Fruit fly (Drosophila melanogaster) whole organism, embryonic: Measurements from ENCODE around the gene blot.

Source experiments
- CG10147 ChIP-seq: fragments of 200-800 bp; sonication (Bioruptor generic); optimal IDR thresholded peaks from 2 replicates; lab custom pipeline; 2019; ENCODE audit warnings: missing biosample characterization, mild to moderate bottlenecking, missing genetic modification characterization, moderate library complexity
- CG11504 ChIP-seq: fragments of 200-800 bp; sonication (Bioruptor generic); optimal IDR thresholded peaks from 3 replicates; lab custom pipeline; 2019; ENCODE audit warnings: missing biosample characterization, mild to moderate bottlenecking, missing genetic modification characterization, moderate library complexity
- CG1233 ChIP-seq: fragments of 200-800 bp; sonication (Bioruptor generic); optimal IDR thresholded peaks from 4 replicates; lab custom pipeline; 2018; ENCODE audit warnings: missing biosample characterization, mild to moderate bottlenecking, missing genetic modification characterization
- CG12391 ChIP-seq: fragments of 200-800 bp; sonication (Bioruptor generic); optimal IDR thresholded peaks from 3 replicates; lab custom pipeline; 2018; ENCODE audit warnings: missing biosample characterization, mild to moderate bottlenecking, missing genetic modification characterization, moderate library complexity
- CG12744 ChIP-seq: fragments of 200-800 bp; sonication (Bioruptor generic); optimal IDR thresholded peaks from 2 replicates; lab custom pipeline; 2016; ENCODE audit warnings: missing biosample characterization, missing genetic modification characterization
- CG16863 ChIP-seq: fragments of 200-800 bp; sonication (Bioruptor generic); optimal IDR thresholded peaks from 3 replicates; lab custom pipeline; 2016; ENCODE audit warnings: missing biosample characterization, missing genetic modification characterization
- CG17359 ChIP-seq: fragments of 200-800 bp; sonication (Bioruptor generic); optimal IDR thresholded peaks from 3 replicates; lab custom pipeline; 2018; ENCODE audit warnings: missing biosample characterization, mild to moderate bottlenecking, missing genetic modification characterization, moderate library complexity
- CG17361 ChIP-seq: fragments of 200-800 bp; sonication (Bioruptor generic); IDR thresholded peaks from 3 replicates; pipeline ENCODE4 v1.3.6; 2022; ENCODE audit warnings: missing biosample characterization, missing genetic modification characterization
- CG17829 ChIP-seq: fragments of 200-800 bp; optimal IDR thresholded peaks from 2 replicates; lab custom pipeline; 2019; ENCODE audit warnings: missing biosample characterization, mild to moderate bottlenecking, missing genetic modification characterization, moderate library complexity
- CG18599 ChIP-seq: fragments of 200-800 bp; sonication (Bioruptor generic); optimal IDR thresholded peaks from 3 replicates; lab custom pipeline; 2017; ENCODE audit warnings: missing biosample characterization, missing genetic modification characterization, mild to moderate bottlenecking, moderate library complexity, missing genetic modification reagents
- CG2116 ChIP-seq: fragments of 200-800 bp; sonication (Bioruptor generic); optimal IDR thresholded peaks from 3 replicates; lab custom pipeline; 2018; ENCODE audit warnings: missing biosample characterization, mild to moderate bottlenecking, missing genetic modification characterization
- CG32767 ChIP-seq: fragments of 200-800 bp; sonication (Bioruptor generic); IDR thresholded peaks from 2 replicates; pipeline ENCODE4 v1.3.6; 2022; ENCODE audit warnings: missing biosample characterization, missing genetic modification characterization
- CG6254 ChIP-seq: fragments of 200-800 bp; sonication (Bioruptor generic); optimal IDR thresholded peaks from 3 replicates; lab custom pipeline; 2017; ENCODE audit warnings: mild to moderate bottlenecking, missing biosample characterization, missing genetic modification reagents, missing genetic modification characterization
- CG6689 ChIP-seq: fragments of 200-800 bp; sonication (Bioruptor generic); IDR thresholded peaks from 2 replicates; pipeline ENCODE4 v1.3.6; 2022; ENCODE audit warnings: missing biosample characterization, missing genetic modification characterization
- CG6854 ChIP-seq: fragments of 200-800 bp; sonication (Bioruptor generic); optimal IDR thresholded peaks from 3 replicates; lab custom pipeline; 2017; ENCODE audit warnings: missing biosample characterization, mild to moderate bottlenecking, missing genetic modification characterization
- CG7556 ChIP-seq: fragments of 200-800 bp; sonication (Bioruptor generic); optimal IDR thresholded peaks from 2 replicates; lab custom pipeline; 2017; ENCODE audit warnings: missing biosample characterization, mild to moderate bottlenecking, missing genetic modification characterization
- CG8924 ChIP-seq: fragments of 200-800 bp; optimal IDR thresholded peaks from 3 replicates; lab custom pipeline; 2019; ENCODE audit warnings: missing biosample characterization, mild to moderate bottlenecking, missing genetic modification characterization, moderate library complexity
- CG9727 ChIP-seq: fragments of 200-800 bp; sonication (Bioruptor generic); optimal IDR thresholded peaks from 3 replicates; lab custom pipeline; 2017; ENCODE audit warnings: missing biosample characterization, mild to moderate bottlenecking, missing genetic modification characterization
- E2f2 ChIP-seq: fragments of 200-800 bp; sonication (Bioruptor generic); IDR thresholded peaks from 2 replicates; pipeline ENCODE4 v1.3.6; 2022; ENCODE audit warnings: missing biosample characterization, missing genetic modification characterization
- Fer1 ChIP-seq: fragments of 200-800 bp; sonication (Bioruptor generic); optimal IDR thresholded peaks from 2 replicates; lab custom pipeline; 2017; ENCODE audit warnings: missing biosample characterization, mild to moderate bottlenecking, missing genetic modification characterization
- H2.0 ChIP-seq: fragments of 200-800 bp; sonication (Bioruptor generic); IDR thresholded peaks from 2 replicates; pipeline ENCODE4 v1.3.6; 2022; ENCODE audit warnings: missing biosample characterization, missing genetic modification characterization
- HHEX ChIP-seq: fragments of 200-800 bp; sonication (Bioruptor generic); optimal IDR thresholded peaks from 3 replicates; lab custom pipeline; 2017; ENCODE audit warnings: missing biosample characterization, mild to moderate bottlenecking, missing genetic modification characterization, missing genetic modification reagents
- Hr51 ChIP-seq, 2 experiments: fragments of 200-800 bp; sonication (Bioruptor generic); optimal IDR thresholded peaks; 2 replicates in 1 of 2; 3 replicates in 1 of 2; lab custom pipeline; 2016 to 2018; ENCODE audit warnings: missing biosample characterization in 2 of 2, missing genetic modification characterization in 2 of 2, mild to moderate bottlenecking in 1 of 2, moderate library complexity in 1 of 2
- MESR4 ChIP-seq: fragments of 200-800 bp; sonication (Bioruptor generic); optimal IDR thresholded peaks from 2 replicates; lab custom pipeline; 2018; ENCODE audit warnings: missing biosample characterization, mild to moderate bottlenecking, missing genetic modification characterization, moderate library complexity
- Myb ChIP-seq: fragments of 200-800 bp; sonication (Bioruptor generic); optimal IDR thresholded peaks from 2 replicates; lab custom pipeline; 2016; ENCODE audit warnings: missing biosample characterization, missing genetic modification characterization
- NK7.1 ChIP-seq: fragments of 200-800 bp; sonication (Bioruptor generic); optimal IDR thresholded peaks from 3 replicates; lab custom pipeline; 2016; ENCODE audit warnings: missing biosample characterization, missing genetic modification characterization
- Oli ChIP-seq: fragments of 200-800 bp; sonication (Bioruptor generic); optimal IDR thresholded peaks from 2 replicates; lab custom pipeline; 2018; ENCODE audit warnings: missing biosample characterization, mild to moderate bottlenecking, missing genetic modification characterization, moderate library complexity
- Ssrp ChIP-seq: fragments of 200-800 bp; sonication (Bioruptor generic); optimal IDR thresholded peaks from 2 replicates; lab custom pipeline; 2018; ENCODE audit warnings: missing biosample characterization, mild to moderate bottlenecking, missing genetic modification characterization, moderate library complexity
- Xrp1 ChIP-seq: fragments of 200-800 bp; sonication (Bioruptor generic); IDR thresholded peaks from 2 replicates; pipeline ENCODE4 v1.3.6; 2022; ENCODE audit warnings: missing biosample characterization, missing genetic modification characterization
- YL-1 ChIP-seq: fragments of 200-800 bp; sonication (Bioruptor generic); optimal IDR thresholded peaks from 3 replicates; lab custom pipeline; 2017; ENCODE audit warnings: missing biosample characterization, mild to moderate bottlenecking, missing genetic modification characterization
- cad ChIP-seq: fragments of >200 bp; optimal IDR thresholded peaks from 2 replicates; lab custom pipeline; 2017; ENCODE audit warnings: missing biosample characterization, missing genetic modification characterization
- ci ChIP-seq: fragments of 200-800 bp; sonication (Bioruptor generic); IDR thresholded peaks from 3 replicates; pipeline ENCODE4 v1.3.6; 2022; ENCODE audit warnings: missing biosample characterization, missing genetic modification characterization
- dmrt99B ChIP-seq: fragments of 200-800 bp; sonication (Bioruptor generic); optimal IDR thresholded peaks from 2 replicates; lab custom pipeline; 2018; ENCODE audit warnings: missing biosample characterization, mild to moderate bottlenecking, missing genetic modification characterization, moderate library complexity
- esg ChIP-seq: fragments of 200-800 bp; sonication (Bioruptor generic); conservative IDR thresholded peaks from 2 replicates; pipeline ENCODE4 v1.3.6; 2022; ENCODE audit warnings: missing biosample characterization, missing genetic modification characterization
- fd96Cb ChIP-seq: fragments of 200-800 bp; sonication (Bioruptor generic); optimal IDR thresholded peaks from 2 replicates; lab custom pipeline; 2018; ENCODE audit warnings: missing biosample characterization, mild to moderate bottlenecking, missing genetic modification characterization, moderate library complexity
- gem ChIP-seq: fragments of 200-800 bp; sonication (Bioruptor generic); optimal IDR thresholded peaks from 2 replicates; lab custom pipeline; 2019; ENCODE audit warnings: missing biosample characterization, mild to moderate bottlenecking, missing genetic modification characterization, moderate library complexity
- gsb ChIP-seq: fragments of 200-800 bp; sonication (Bioruptor generic); IDR thresholded peaks from 2 replicates; pipeline ENCODE4 v1.3.6; 2022; ENCODE audit warnings: missing biosample characterization, missing genetic modification characterization
- lola ChIP-seq, 3 experiments: fragments of >200 bp in 2 of 3; fragments of 200-800 bp in 1 of 3; sonication (Bioruptor generic) in 1 of 3; optimal IDR thresholded peaks; 2 replicates each; lab custom pipeline; 2017 to 2019; ENCODE audit warnings: missing biosample characterization in 3 of 3, missing genetic modification characterization in 3 of 3, mild to moderate bottlenecking in 1 of 3, moderate library complexity in 1 of 3
- lov ChIP-seq, 2 experiments: fragments of 200-800 bp in 1 of 2; fragments of >200 bp in 1 of 2; sonication (Bioruptor generic) in 1 of 2; IDR thresholded peaks in 1 of 2; optimal IDR thresholded peaks in 1 of 2; 2 replicates in 1 of 2; 3 replicates in 1 of 2; pipeline versions ENCODE4 v1.3.6 to Lab custom; 2017 to 2022; ENCODE audit warnings: missing biosample characterization in 1 of 2, missing genetic modification characterization in 1 of 2
- peb ChIP-seq: fragments of 200-800 bp; sonication (Bioruptor generic); IDR thresholded peaks from 2 replicates; pipeline ENCODE4 v1.3.6; 2022; ENCODE audit warnings: missing biosample characterization, missing genetic modification characterization
- pfk ChIP-seq: fragments of 200-800 bp; sonication (Bioruptor generic); optimal IDR thresholded peaks from 2 replicates; lab custom pipeline; 2018; ENCODE audit warnings: missing biosample characterization, mild to moderate bottlenecking, missing genetic modification characterization, moderate library complexity
- row ChIP-seq: fragments of 200-800 bp; sonication (Bioruptor generic); IDR thresholded peaks from 3 replicates; pipeline ENCODE4 v1.3.6; 2022; ENCODE audit warnings: missing biosample characterization, missing genetic modification characterization
- so ChIP-seq: fragments of 200-800 bp; sonication (Bioruptor generic); IDR thresholded peaks from 3 replicates; pipeline ENCODE4 v1.3.6; 2022; ENCODE audit warnings: missing biosample characterization, missing genetic modification characterization
- tgo ChIP-seq: fragments of 200-800 bp; sonication (Bioruptor generic); IDR thresholded peaks from 3 replicates; pipeline ENCODE4 v1.3.6; 2022; ENCODE audit warnings: missing biosample characterization, missing genetic modification characterization
- tio ChIP-seq: fragments of 200-800 bp; sonication (Bioruptor generic); optimal IDR thresholded peaks from 2 replicates; lab custom pipeline; 2017; ENCODE audit warnings: missing biosample characterization, missing genetic modification characterization, inconsistent platforms
- trem ChIP-seq: fragments of 200-800 bp; optimal IDR thresholded peaks from 3 replicates; lab custom pipeline; 2019; ENCODE audit warnings: missing biosample characterization, mild to moderate bottlenecking, missing genetic modification characterization, moderate library complexity
- vnd ChIP-seq: fragments of 200-800 bp; sonication (Bioruptor generic); IDR thresholded peaks from 3 replicates; pipeline ENCODE4 v1.3.6; 2022; ENCODE audit warnings: missing biosample characterization, missing genetic modification characterization; ENCODE audit not compliant: partially characterized antibody
- vvl ChIP-seq: fragments of 200-800 bp; sonication (Bioruptor generic); IDR thresholded peaks from 2 replicates; pipeline ENCODE4 v1.3.6; 2022; ENCODE audit warnings: missing biosample characterization, missing genetic modification characterization

blot gene

dm6 chr3L:17457695-17458242 is 36.5 kb upstream of the blot start (continued):
- no peak for TF ChIP-seq CG10147 (GFP tag; lab: Kevin White, UChicago)
- peak; percentile 54 for TF ChIP-seq CG18599 (GFP tag; lab: Kevin White, UChicago)
- TF ChIP-seq dmrt99B = peak; percentile 38
- TF ChIP-seq HHEX (GFP tag; lab: Kevin White, UChicago) = peak; percentile 37
- peak; percentile 14 for TF ChIP-seq fd96Cb
- TF ChIP-seq CG7556 = peak; percentile 26
- TF ChIP-seq CG9727 (GFP tag; lab: Kevin White, UChicago) = peak; percentile 36
- TF ChIP-seq gem (tag; lab: Kevin White, UChicago) = peak; percentile 51
- TF ChIP-seq vnd = no peak
- peak; percentile 53; the same call in 1 of the 2 replicates for TF ChIP-seq CG6689 (GFP tag; lab: Robert Waterston, UW)
- TF ChIP-seq Fer1 (GFP tag; lab: Kevin White, UChicago) = peak; percentile 26
- TF ChIP-seq lola (GFP tag; optimal IDR thresholded peaks at IDR 0.05; lab: Kevin White, UChicago) = peak in 1 of 3 experiments; percentile 18
- peak; percentile 39 for TF ChIP-seq CG12391 (tag; lab: Kevin White, UChicago)
- peak; percentile 32 for TF ChIP-seq CG6254
- TF ChIP-seq YL-1 (GFP tag; lab: Kevin White, UChicago) = no peak
- TF ChIP-seq MESR4 (GFP tag; lab: Kevin White, UChicago) = no peak
- no peak for TF ChIP-seq gsb (GFP tag; lab: Robert Waterston, UW)
- TF ChIP-seq row (GFP tag; lab: Robert Waterston, UW) = peak; percentile 61
- peak; percentile 23 for TF ChIP-seq CG17829 (tag; lab: Kevin White, UChicago)
- peak; percentile 62; the same call in 1 of the 2 replicates for TF ChIP-seq Xrp1
- TF ChIP-seq CG11504 (tag; lab: Kevin White, UChicago) = peak; percentile 55
- peak; percentile 34; the same call in 1 of the 3 replicates for TF ChIP-seq CG17361 (GFP tag; lab: Robert Waterston, UW)
- peak; percentile 40 for TF ChIP-seq Ssrp (tag; lab: Kevin White, UChicago)
- TF ChIP-seq CG16863 (GFP tag; lab: Kevin White, UChicago) = no peak
- 0 out of 2 replicates have a peak, but pooled peaks have one; percentile 3 for TF ChIP-seq H2.0 (GFP tag; lab: Robert Waterston, UW)
- TF ChIP-seq ci = 0 out of 3 replicates have a peak, but pooled peaks have one; percentile 36
- TF ChIP-seq E2f2 = no peak
- TF ChIP-seq CG8924 (tag; lab: Kevin White, UChicago) = peak; percentile 28
- peak in 1 of 2 experiments; percentile 42 for TF ChIP-seq Hr51 (GFP tag; optimal IDR thresholded peaks at IDR 0.05; lab: Kevin White, UChicago)
- TF ChIP-seq pfk = no peak
- peak; percentile 17 for TF ChIP-seq CG1233 (GFP tag; lab: Kevin White, UChicago)
- no peak for TF ChIP-seq NK7.1 (GFP tag; lab: Kevin White, UChicago)
- TF ChIP-seq tio (GFP tag; lab: Kevin White, UChicago) = no peak
- no peak for TF ChIP-seq so (GFP tag; lab: Robert Waterston, UW)
- no peak for TF ChIP-seq lov (optimal IDR thresholded peaks at IDR 0.05; lab: Kevin White, UChicago)
- no peak for TF ChIP-seq lov (GFP tag; IDR thresholded peaks at IDR 0.05; lab: Robert Waterston, UW)
- no peak for TF ChIP-seq tgo (GFP tag; lab: Robert Waterston, UW)
- peak; percentile 30 for TF ChIP-seq CG17359 (tag; lab: Kevin White, UChicago)
- TF ChIP-seq Oli (tag; lab: Kevin White, UChicago) = peak; percentile 25
- TF ChIP-seq Myb (GFP tag; lab: Kevin White, UChicago) = no peak
- no peak for TF ChIP-seq CG32767 (GFP tag; lab: Robert Waterston, UW)
- TF ChIP-seq CG2116 (GFP tag; lab: Kevin White, UChicago) = no peak
- no peak for TF ChIP-seq peb
- peak; percentile 17 for TF ChIP-seq trem (tag; lab: Kevin White, UChicago)
- TF ChIP-seq CG6854 (GFP tag; lab: Kevin White, UChicago) = no peak
- TF ChIP-seq cad (GFP tag; lab: Kevin White, UChicago) = no peak
- 0 out of 2 replicates have a peak, but pooled peaks have one; percentile 16 for TF ChIP-seq vvl
- 0 out of 2 replicates have a peak, but pooled peaks have one; percentile 7 for TF ChIP-seq esg
- no peak for TF ChIP-seq CG12744
